Worm (Caenorhabditis elegans) whole organism, L2 larva: ENCODE data around the gene saps-1.

Source experiments
- C34F6.9 ChIP-seq: fragments of 150-350 bp; optimal IDR thresholded peaks from 2 replicates; lab custom pipeline; 2014; ENCODE audit warnings: missing biosample characterization, missing genetic modification characterization
- F13H6.1 ChIP-seq: sonication (generic microtip); optimal IDR thresholded peaks from 2 replicates; lab custom pipeline; 2016; ENCODE audit warnings: missing genetic modification characterization, missing compliant biosample characterization
- Y55F3AM.14 ChIP-seq: fragments of 200-800 bp; sonication (Bioruptor generic); optimal IDR thresholded peaks from 2 replicates; lab custom pipeline; 2018; ENCODE audit warnings: mild to moderate bottlenecking, missing genetic modification characterization, missing compliant biosample characterization
- aly-2 ChIP-seq: fragments of 150-350 bp; optimal IDR thresholded peaks from 2 replicates; lab custom pipeline; 2014; ENCODE audit warnings: missing biosample characterization, missing genetic modification characterization
- ama-1 ChIP-seq: fragments of 150-350 bp; optimal IDR thresholded peaks from 2 replicates; lab custom pipeline; 2018; ENCODE audit warnings: inconsistent platforms
- blmp-1 ChIP-seq: sonication (generic microtip); optimal IDR thresholded peaks from 2 replicates; lab custom pipeline; 2017; ENCODE audit warnings: missing genetic modification characterization, mild to moderate bottlenecking, missing compliant biosample characterization, antibody characterized with exemption, moderate library complexity; ENCODE audit not compliant: insufficient read depth
- ceh-16 ChIP-seq: fragments of 150-350 bp; optimal IDR thresholded peaks from 2 replicates; lab custom pipeline; 2014; ENCODE audit warnings: missing biosample characterization, missing genetic modification characterization
- crh-2 ChIP-seq: sonication (generic microtip); optimal IDR thresholded peaks from 2 replicates; lab custom pipeline; 2017; ENCODE audit warnings: missing biosample characterization, missing genetic modification characterization
- elt-1 ChIP-seq: fragments of 150-350 bp; optimal IDR thresholded peaks from 2 replicates; lab custom pipeline; 2014; ENCODE audit warnings: missing biosample characterization, missing genetic modification characterization
- elt-3 ChIP-seq: sonication (generic microtip); optimal IDR thresholded peaks from 2 replicates; lab custom pipeline; 2017; ENCODE audit warnings: missing biosample characterization, missing genetic modification characterization
- fos-1 ChIP-seq: fragments of 150-350 bp; optimal IDR thresholded peaks from 2 replicates; lab custom pipeline; 2014; ENCODE audit warnings: missing biosample characterization, missing genetic modification characterization
- gmeb-1 ChIP-seq: fragments of 150-350 bp; optimal IDR thresholded peaks from 2 replicates; lab custom pipeline; 2014; ENCODE audit warnings: missing biosample characterization, missing genetic modification characterization
- lin-11 ChIP-seq: fragments of 150-350 bp; sonication (generic microtip); optimal IDR thresholded peaks from 2 replicates; lab custom pipeline; 2014; ENCODE audit warnings: missing biosample characterization, missing genetic modification characterization, inconsistent platforms, mixed read lengths
- lin-13 ChIP-seq: fragments of 150-350 bp; optimal IDR thresholded peaks from 2 replicates; lab custom pipeline; 2014; ENCODE audit warnings: missing biosample characterization, missing genetic modification reagents, missing genetic modification characterization
- lin-39 ChIP-seq: fragments of 150-350 bp; optimal IDR thresholded peaks from 2 replicates; lab custom pipeline; 2014; ENCODE audit warnings: missing biosample characterization, missing genetic modification reagents, missing genetic modification characterization
- lsy-2 ChIP-seq, 2 experiments: fragments of 150-350 bp in 1 of 2; sonication (generic microtip) in 1 of 2; optimal IDR thresholded peaks; 2 replicates each; lab custom pipeline; 2014 to 2017; ENCODE audit warnings: missing biosample characterization in 2 of 2, missing genetic modification characterization in 2 of 2
- mbf-1 ChIP-seq: sonication (generic microtip); optimal IDR thresholded peaks from 2 replicates; lab custom pipeline; 2017; ENCODE audit warnings: missing biosample characterization, missing genetic modification characterization
- mdl-1 ChIP-seq, 2 experiments: fragments of 150-350 bp in 1 of 2; sonication (generic microtip) in 1 of 2; optimal IDR thresholded peaks; 2 replicates each; lab custom pipeline; 2017; ENCODE audit warnings: missing biosample characterization in 2 of 2, missing genetic modification characterization in 2 of 2
- nhr-10 ChIP-seq: sonication (generic microtip); optimal IDR thresholded peaks from 2 replicates; lab custom pipeline; 2017; ENCODE audit warnings: missing biosample characterization, missing genetic modification characterization
- nhr-129 ChIP-seq: fragments of 150-350 bp; optimal IDR thresholded peaks from 2 replicates; lab custom pipeline; 2014; ENCODE audit warnings: missing biosample characterization, missing genetic modification characterization
- nhr-21 ChIP-seq: fragments of 150-350 bp; optimal IDR thresholded peaks from 2 replicates; lab custom pipeline; 2014; ENCODE audit warnings: missing biosample characterization, missing genetic modification characterization
- nhr-23 ChIP-seq: fragments of 150-350 bp; optimal IDR thresholded peaks from 2 replicates; lab custom pipeline; 2014; ENCODE audit warnings: missing biosample characterization, missing genetic modification reagents, missing genetic modification characterization
- nhr-237 ChIP-seq: fragments of 150-350 bp; optimal IDR thresholded peaks from 2 replicates; lab custom pipeline; 2014; ENCODE audit warnings: missing biosample characterization, missing genetic modification characterization
- nhr-25 ChIP-seq: fragments of 150-350 bp; sonication (generic microtip); optimal IDR thresholded peaks from 3 replicates; lab custom pipeline; 2014; ENCODE audit warnings: missing biosample characterization, missing genetic modification characterization
- nhr-6 ChIP-seq: fragments of 150-350 bp; optimal IDR thresholded peaks from 2 replicates; lab custom pipeline; 2014; ENCODE audit warnings: missing biosample characterization, missing genetic modification characterization
- nhr-77 ChIP-seq: fragments of 150-350 bp; optimal IDR thresholded peaks from 2 replicates; lab custom pipeline; 2014; ENCODE audit warnings: missing biosample characterization, missing genetic modification characterization
- sem-4 ChIP-seq: fragments of 150-350 bp; optimal IDR thresholded peaks from 2 replicates; lab custom pipeline; 2014; ENCODE audit warnings: missing biosample characterization, missing genetic modification reagents, missing genetic modification characterization
- skn-1 ChIP-seq: sonication (generic microtip); optimal IDR thresholded peaks from 2 replicates; lab custom pipeline; 2017; ENCODE audit warnings: missing biosample characterization, missing genetic modification characterization
- sma-3 ChIP-seq: sonication (generic microtip); optimal IDR thresholded peaks from 2 replicates; lab custom pipeline; 2016; ENCODE audit warnings: missing genetic modification reagents, missing genetic modification characterization, missing compliant biosample characterization
- sma-9 ChIP-seq, 2 experiments: fragments of 150-350 bp in 1 of 2; sonication (generic microtip) in 1 of 2; optimal IDR thresholded peaks; 2 replicates each; lab custom pipeline; 2014 to 2016; ENCODE audit warnings: missing genetic modification characterization in 2 of 2, mild to moderate bottlenecking in 1 of 2, missing biosample characterization in 1 of 2, missing compliant biosample characterization in 1 of 2, missing genetic modification reagents in 1 of 2, moderate library complexity in 1 of 2
- snpc-4 ChIP-seq: fragments of 150-350 bp; optimal IDR thresholded peaks from 2 replicates; lab custom pipeline; 2014; ENCODE audit warnings: missing biosample characterization, missing genetic modification characterization
- unc-55 ChIP-seq: fragments of 150-350 bp; sonication (generic microtip); optimal IDR thresholded peaks from 3 replicates; lab custom pipeline; 2014; ENCODE audit warnings: missing biosample characterization, missing genetic modification reagents, missing genetic modification characterization
- zag-1 ChIP-seq: fragments of 150-350 bp; optimal IDR thresholded peaks from 2 replicates; lab custom pipeline; 2014; ENCODE audit warnings: missing biosample characterization, missing genetic modification characterization
- ztf-11 ChIP-seq: sonication (generic microtip); optimal IDR thresholded peaks from 2 replicates; lab custom pipeline; 2017; ENCODE audit warnings: missing biosample characterization, missing genetic modification characterization
- ztf-4 ChIP-seq: fragments of 150-350 bp; optimal IDR thresholded peaks from 2 replicates; lab custom pipeline; 2014; ENCODE audit warnings: missing biosample characterization, missing genetic modification characterization

Gene saps-1

DNA sequence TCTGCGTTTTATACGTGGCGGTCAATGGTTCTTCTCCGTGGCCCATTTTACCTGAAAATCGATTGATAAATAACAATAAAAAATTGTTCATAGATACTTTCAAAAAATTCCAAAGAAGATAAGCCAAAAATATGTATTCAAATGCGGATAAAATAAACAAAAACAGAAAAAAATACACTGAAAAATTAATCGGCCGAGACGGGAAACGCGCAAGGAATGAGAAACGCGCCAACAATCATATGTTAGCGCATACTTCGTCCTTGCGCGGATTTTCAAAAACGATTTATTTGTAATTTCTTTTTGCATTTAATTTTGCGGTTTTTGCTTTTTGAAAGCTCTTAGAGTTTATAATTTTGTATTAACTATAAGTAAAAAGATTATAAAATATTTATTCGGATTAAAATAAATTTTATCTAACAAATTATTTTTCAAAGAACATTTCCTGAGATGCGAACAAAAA, 48.1 kb downstream of the saps-1 start, which contains the start of gene nduf-11 (continued):
- no peak for TF ChIP-seq lin-39 (tag; lab: Kevin White, UChicago)
- TF ChIP-seq nhr-237 (tag; lab: Kevin White, UChicago) = peak; percentile 55
- TF ChIP-seq gmeb-1 (tag; lab: Kevin White, UChicago) = peak; percentile 99

DNA sequence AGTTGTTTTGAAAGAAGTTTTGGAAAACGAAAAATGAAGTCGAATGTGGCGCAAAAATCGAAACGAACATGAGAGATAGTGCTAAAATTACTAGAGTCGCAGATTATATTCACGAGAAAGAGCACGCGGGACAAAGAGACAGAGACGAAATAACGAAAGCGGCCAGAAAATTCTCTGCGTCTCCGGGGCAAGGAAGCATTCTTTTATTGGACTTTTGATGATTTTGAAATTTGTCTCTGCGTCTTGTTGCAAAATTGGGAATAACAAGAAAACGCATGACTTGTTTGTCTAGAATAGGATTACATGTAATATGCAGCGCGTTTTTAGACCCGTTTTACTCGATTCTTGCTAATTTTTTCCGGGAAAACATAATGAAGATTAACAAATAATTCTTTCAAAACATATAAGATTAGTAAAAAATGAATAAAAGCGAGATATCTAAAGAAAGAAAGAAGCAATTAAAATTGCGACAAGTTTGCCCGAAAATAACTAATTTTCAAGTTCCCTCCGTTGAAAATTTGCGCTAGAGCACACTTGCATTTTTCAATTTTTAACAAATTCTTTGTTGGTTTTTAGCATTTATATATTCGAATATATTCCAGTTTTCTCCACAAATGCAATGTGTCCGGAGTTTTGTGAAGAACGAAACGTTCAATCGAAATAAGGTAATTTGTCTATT, 50.5 kb downstream of the saps-1 start, which contains the start of the genes B0491.6 and pigm-1:
Gene B0491.6 (minus strand): TSS at position 466 of the 679 bp plus-strand sequence.
Gene pigm-1 (plus strand): TSS at position 568 of the 679 bp plus-strand sequence.
- no peak for TF ChIP-seq elt-1 (tag; lab: Kevin White, UChicago)
- TF ChIP-seq blmp-1 (tag; lab: Kevin White, UChicago) = peak; percentile 44
- peak; percentile 42 for TF ChIP-seq lin-11 (tag; lab: Kevin White, UChicago)
- peak; percentile 73 for TF ChIP-seq skn-1
- peak in 1 of 2 experiments; percentile 18 for TF ChIP-seq mdl-1 (tag; optimal IDR thresholded peaks at IDR 0.05; lab: Kevin White, UChicago)
- TF ChIP-seq crh-2 (tag; lab: Kevin White, UChicago) = peak; percentile 89
- peak; percentile 79 for TF ChIP-seq nhr-21 (tag; lab: Kevin White, UChicago)
- peak; percentile 51 for TF ChIP-seq snpc-4 (tag; lab: Kevin White, UChicago)
- peak; percentile 39 for TF ChIP-seq lin-13 (GFP tag; lab: Kevin White, UChicago)
- TF ChIP-seq gmeb-1 (tag; lab: Kevin White, UChicago) = peak; percentile 89
- TF ChIP-seq nhr-129 (tag; lab: Kevin White, UChicago) = peak; percentile 68
- TF ChIP-seq ztf-11 (tag; lab: Kevin White, UChicago) = no peak
- peak; percentile 85 for TF ChIP-seq C34F6.9
- no peak for TF ChIP-seq nhr-77
- TF ChIP-seq lsy-2 (tag; optimal IDR thresholded peaks at IDR 0.05; lab: Kevin White, UChicago) = peak; percentile 45 to 78
- TF ChIP-seq ceh-16 (tag; lab: Kevin White, UChicago) = peak; percentile 23
- TF ChIP-seq nhr-6 = peak; percentile 79
- peak; percentile 64 for TF ChIP-seq sem-4 (tag; lab: Kevin White, UChicago)
- TF ChIP-seq sma-3 (GFP tag; lab: Kevin White, UChicago) = peak; percentile 62
- no peak for TF ChIP-seq nhr-237 (tag; lab: Kevin White, UChicago)
- peak; percentile 80 for TF ChIP-seq F13H6.1 (tag; lab: Kevin White, UChicago)
- no peak for TF ChIP-seq nhr-23 (tag; lab: Kevin White, UChicago)
- no peak for TF ChIP-seq Y55F3AM.14 (GFP tag; lab: Kevin White, UChicago)
- peak; percentile 34 for TF ChIP-seq zag-1 (tag; lab: Kevin White, UChicago)
- peak; percentile 71 for TF ChIP-seq ztf-4 (tag; lab: Kevin White, UChicago)
- TF ChIP-seq nhr-25 (tag; lab: Kevin White, UChicago) = peak; percentile 70
- TF ChIP-seq mbf-1 = no peak
- TF ChIP-seq fos-1 = peak; percentile 47
- peak; percentile 63 for TF ChIP-seq unc-55 (GFP tag; lab: Kevin White, UChicago)
- TF ChIP-seq aly-2 (tag; lab: Kevin White, UChicago) = no peak
- peak; percentile 50 for TF ChIP-seq nhr-10 (tag; lab: Kevin White, UChicago)
- TF ChIP-seq sma-9 (GFP tag; optimal IDR thresholded peaks at IDR 0.05; lab: Kevin White, UChicago) = peak; percentile 65
- no peak for TF ChIP-seq sma-9 (tag; optimal IDR thresholded peaks at IDR 0.05; lab: Kevin White, UChicago)

DNA sequence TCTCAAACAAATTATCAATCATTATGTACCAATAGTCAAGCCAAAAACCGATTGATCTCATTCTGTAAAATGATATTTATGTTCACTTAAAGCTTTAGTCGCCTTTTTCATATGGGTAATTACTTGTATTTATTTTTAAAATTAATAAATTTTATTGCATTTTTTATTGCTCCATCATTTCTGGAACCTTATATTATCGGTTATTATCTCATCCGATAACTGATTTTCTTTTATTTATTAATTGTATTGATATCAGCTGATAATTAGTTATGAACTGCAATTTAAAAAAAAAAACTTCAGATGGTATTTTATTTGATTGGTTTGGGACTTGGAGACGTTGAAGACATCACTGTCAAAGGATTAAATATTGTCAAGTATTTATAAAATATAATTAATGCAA, 52.4 kb downstream of the saps-1 start, which contains the start of gene dph-5:
Gene dph-5 (plus strand): TSS at position 301 of the 400 bp plus-strand sequence.
- no peak for TF ChIP-seq gmeb-1 (tag; lab: Kevin White, UChicago)
- no peak for TF ChIP-seq ztf-4 (tag; lab: Kevin White, UChicago)
- no peak for TF ChIP-seq mbf-1
- no peak for TF ChIP-seq sem-4 (tag; lab: Kevin White, UChicago)
- TF ChIP-seq C34F6.9 = no peak
- no peak for TF ChIP-seq ztf-11 (tag; lab: Kevin White, UChicago)
- TF ChIP-seq nhr-237 (tag; lab: Kevin White, UChicago) = no peak
- TF ChIP-seq ama-1 (lab: Kevin White, UChicago) = no peak
- TF ChIP-seq ceh-16 (tag; lab: Kevin White, UChicago) = no peak
- no peak for TF ChIP-seq sma-3 (GFP tag; lab: Kevin White, UChicago)
- no peak for TF ChIP-seq elt-3 (tag; lab: Kevin White, UChicago)
